Worm (Caenorhabditis elegans) whole organism, L4 larva: ENCODE data around the gene C08B6.10.

ENCODE experiments used
- Y105C5A.15 ChIP-seq: fragments of 200-800 bp; sonication (Bioruptor generic); IDR thresholded peaks from 2 replicates; pipeline ENCODE4 v1.3.6; 2022; ENCODE audit warnings: missing genetic modification characterization, missing compliant biosample characterization
- arid-1 ChIP-seq: fragments of 200-800 bp; sonication (Bioruptor generic); conservative IDR thresholded peaks from 2 replicates; pipeline ENCODE4 v1.3.6; 2022; ENCODE audit warnings: missing genetic modification reagents, missing genetic modification characterization, missing compliant biosample characterization
- daf-12 ChIP-seq: fragments of 150-350 bp; optimal IDR thresholded peaks from 2 replicates; lab custom pipeline; 2014; ENCODE audit warnings: missing biosample characterization, missing genetic modification reagents, missing genetic modification characterization
- daf-8 ChIP-seq: fragments of 200-800 bp; sonication (Bioruptor generic); IDR thresholded peaks from 2 replicates; pipeline ENCODE4 v1.3.6; 2022; ENCODE audit warnings: missing genetic modification characterization, missing compliant biosample characterization
- lin-13 ChIP-seq: fragments of 150-350 bp; optimal IDR thresholded peaks from 2 replicates; lab custom pipeline; 2014; ENCODE audit warnings: missing biosample characterization, missing genetic modification reagents, missing genetic modification characterization
- mep-1 ChIP-seq: fragments of 150-350 bp; sonication (generic microtip); optimal IDR thresholded peaks from 3 replicates; lab custom pipeline; 2014; ENCODE audit warnings: missing biosample characterization, missing genetic modification characterization
- nhr-11 ChIP-seq: fragments of 150-350 bp; optimal IDR thresholded peaks from 2 replicates; lab custom pipeline; 2014; ENCODE audit warnings: missing biosample characterization, missing genetic modification characterization
- snpc-4 ChIP-seq: fragments of 150-350 bp; optimal IDR thresholded peaks from 2 replicates; lab custom pipeline; 2014; ENCODE audit warnings: missing biosample characterization, missing genetic modification characterization
- unc-62 ChIP-seq, 3 experiments: fragments of 150-350 bp in 1 of 3; sonication (generic microtip); optimal IDR thresholded peaks in 2 of 3; peaks in 1 of 3; 1 replicate in 1 of 3; 2 replicates in 2 of 3; lab custom pipeline; 2014 to 2017; ENCODE audit warnings: missing biosample characterization in 3 of 3, missing genetic modification characterization in 3 of 3, missing genetic modification reagents in 3 of 3, missing genotype in 1 of 3

ce11 chrV:10090461-10090860, 34.8 kb upstream of the C08B6.10 start, which contains the start of gene R04B5.7:
- TF ChIP-seq mep-1 (no peak), Y105C5A.15 (no peak), snpc-4 (tag; lab: Kevin White, UChicago) (no peak), nhr-11 (tag; lab: Kevin White, UChicago) (no peak), unc-62 (GFP tag; optimal IDR thresholded peaks at IDR 0.05 in 1 of 2; lab: Kevin White, UChicago) (peak in 1 of 2 experiments; percentile 19), unc-62 (tag; optimal IDR thresholded peaks at IDR 0.05; lab: Kevin White, UChicago) (no peak), daf-12 (tag; lab: Kevin White, UChicago) (no peak), lin-13 (GFP tag; lab: Kevin White, UChicago) (no peak), daf-8 (no peak), arid-1 (no peak)
